Worm (Caenorhabditis elegans) whole organism, L1 larva: ENCODE results near the gene blos-2.

Experiments used
- C34B4.2 ChIP-seq: sonication (generic microtip); optimal IDR thresholded peaks from 2 replicates; lab custom pipeline; 2017; ENCODE audit warnings: mild to moderate bottlenecking, missing genetic modification characterization, missing compliant biosample characterization
- F16B12.6 ChIP-seq: fragments of 150-350 bp; optimal IDR thresholded peaks from 2 replicates; lab custom pipeline; 2014; ENCODE audit warnings: missing biosample characterization, missing genetic modification characterization
- ama-1 ChIP-seq: fragments of 150-350 bp; optimal IDR thresholded peaks from 2 replicates; lab custom pipeline; 2014
- blmp-1 ChIP-seq: fragments of 150-350 bp; optimal IDR thresholded peaks from 2 replicates; lab custom pipeline; 2014; ENCODE audit warnings: missing biosample characterization, missing genetic modification characterization
- ceh-63 ChIP-seq: fragments of 200-800 bp; sonication (Bioruptor generic); optimal IDR thresholded peaks from 2 replicates; lab custom pipeline; 2018; ENCODE audit warnings: mild to moderate bottlenecking, missing genetic modification characterization, missing compliant biosample characterization
- ceh-90 ChIP-seq: sonication (generic microtip); optimal IDR thresholded peaks from 2 replicates; lab custom pipeline; 2016; ENCODE audit warnings: missing genetic modification characterization, missing compliant biosample characterization
- ces-1 ChIP-seq: fragments of 150-350 bp; optimal IDR thresholded peaks from 2 replicates; lab custom pipeline; 2014; ENCODE audit warnings: missing biosample characterization, missing genetic modification reagents, missing genetic modification characterization
- efl-1 ChIP-seq, 4 experiments: fragments of 150-350 bp; optimal IDR thresholded peaks in 3 of 4; peaks in 1 of 4; 1 replicate in 1 of 4; 2 replicates in 3 of 4; lab custom pipeline; 2014; ENCODE audit warnings: missing biosample characterization in 2 of 4, missing genetic modification characterization in 2 of 4, missing genetic modification reagents in 2 of 4
- egl-27 ChIP-seq, 2 experiments: fragments of 150-350 bp in 1 of 2; sonication (generic microtip); optimal IDR thresholded peaks; 3 replicates each; lab custom pipeline; 2017 to 2018; ENCODE audit warnings: missing biosample characterization in 2 of 2, missing genetic modification characterization in 2 of 2, missing genetic modification reagents in 2 of 2
- elt-3 ChIP-seq, 6 experiments: fragments of 150-350 bp in 1 of 6; sonication (generic microtip); optimal IDR thresholded peaks; 2 replicates each; lab custom pipeline; 2017 to 2018; ENCODE audit warnings: missing biosample characterization in 6 of 6, missing genetic modification characterization in 6 of 6, inconsistent platforms in 1 of 6
- ets-5 ChIP-seq: fragments of 200-800 bp; sonication (Bioruptor generic); IDR thresholded peaks from 2 replicates; pipeline ENCODE4 v1.3.6; 2022; ENCODE audit warnings: missing genetic modification characterization, missing compliant biosample characterization
- fkh-4 ChIP-seq: sonication (generic microtip); optimal IDR thresholded peaks from 2 replicates; lab custom pipeline; 2016; ENCODE audit warnings: missing compliant biosample characterization, missing genetic modification characterization, borderline replicate concordance
- fkh-8 ChIP-seq: sonication (generic microtip); optimal IDR thresholded peaks from 2 replicates; lab custom pipeline; 2016; ENCODE audit warnings: mild to moderate bottlenecking, missing genetic modification characterization, missing compliant biosample characterization
- fos-1 ChIP-seq: fragments of 150-350 bp; optimal IDR thresholded peaks from 2 replicates; lab custom pipeline; 2014; ENCODE audit warnings: missing biosample characterization, missing genetic modification characterization
- hlh-4 ChIP-seq: sonication (generic microtip); optimal IDR thresholded peaks from 2 replicates; lab custom pipeline; 2016; ENCODE audit warnings: mild to moderate bottlenecking, missing genetic modification characterization, missing compliant biosample characterization
- hpl-2 ChIP-seq: fragments of 150-350 bp; optimal IDR thresholded peaks from 2 replicates; lab custom pipeline; 2014; ENCODE audit warnings: missing biosample characterization, missing genetic modification reagents, missing genetic modification characterization
- irx-1 ChIP-seq: sonication (generic microtip); optimal IDR thresholded peaks from 2 replicates; lab custom pipeline; 2016; ENCODE audit warnings: missing genetic modification characterization, missing compliant biosample characterization
- isw-1 ChIP-seq: fragments of 200-800 bp; sonication (Bioruptor generic); IDR thresholded peaks from 2 replicates; pipeline ENCODE4 v1.3.6; 2022; ENCODE audit warnings: missing genetic modification characterization, missing compliant biosample characterization
- lin-13 ChIP-seq: fragments of 150-350 bp; optimal IDR thresholded peaks from 2 replicates; lab custom pipeline; 2014; ENCODE audit warnings: missing biosample characterization, missing genetic modification reagents, missing genetic modification characterization
- lin-14 ChIP-seq: fragments of 200-800 bp; sonication (Bioruptor generic); optimal IDR thresholded peaks from 2 replicates; lab custom pipeline; 2018; ENCODE audit warnings: mild to moderate bottlenecking, missing genetic modification characterization, moderate library complexity, missing compliant biosample characterization
- lin-15B ChIP-seq: fragments of 150-350 bp; sonication (generic microtip); optimal IDR thresholded peaks from 3 replicates; lab custom pipeline; 2014; ENCODE audit warnings: missing biosample characterization, missing genetic modification characterization
- lsy-2 ChIP-seq, 2 experiments: fragments of 150-350 bp; optimal IDR thresholded peaks; 2 replicates each; lab custom pipeline; 2014; ENCODE audit warnings: missing biosample characterization in 2 of 2, missing genetic modification characterization in 2 of 2
- mef-2 ChIP-seq: fragments of 150-350 bp; optimal IDR thresholded peaks from 2 replicates; lab custom pipeline; 2014; ENCODE audit warnings: missing biosample characterization, missing genetic modification characterization
- nhr-12 ChIP-seq: sonication (generic microtip); optimal IDR thresholded peaks from 2 replicates; lab custom pipeline; 2017; ENCODE audit warnings: missing biosample characterization, missing genetic modification characterization
- nhr-20 ChIP-seq: sonication (generic microtip); optimal IDR thresholded peaks from 2 replicates; lab custom pipeline; 2016; ENCODE audit warnings: mild to moderate bottlenecking, missing genetic modification characterization, missing compliant biosample characterization
- nhr-76 ChIP-seq: sonication (generic microtip); optimal IDR thresholded peaks from 2 replicates; lab custom pipeline; 2017; ENCODE audit warnings: missing biosample characterization, missing genetic modification characterization
- nhr-77 ChIP-seq: fragments of 150-350 bp; optimal IDR thresholded peaks from 2 replicates; lab custom pipeline; 2014; ENCODE audit warnings: missing biosample characterization, missing genetic modification characterization
- nhr-84 ChIP-seq: sonication (generic microtip); optimal IDR thresholded peaks from 2 replicates; lab custom pipeline; 2017; ENCODE audit warnings: missing biosample characterization, missing genetic modification characterization
- nhr-85 ChIP-seq: sonication (generic microtip); peaks from one replicate; lab custom pipeline; 2016; ENCODE audit warnings: missing genetic modification characterization, inconsistent platforms, missing compliant biosample characterization
- nhr-90 ChIP-seq: sonication (generic microtip); optimal IDR thresholded peaks from 2 replicates; lab custom pipeline; 2016; ENCODE audit warnings: mild to moderate bottlenecking, missing genetic modification characterization, missing compliant biosample characterization; ENCODE audit not compliant: poor library complexity
- pag-3 ChIP-seq: sonication (generic microtip); optimal IDR thresholded peaks from 2 replicates; lab custom pipeline; 2017; ENCODE audit warnings: missing genetic modification characterization, mild to moderate bottlenecking, missing compliant biosample characterization, antibody characterized with exemption, borderline replicate concordance; ENCODE audit not compliant: insufficient read depth
- rnt-1 ChIP-seq: sonication (generic microtip); optimal IDR thresholded peaks from 2 replicates; lab custom pipeline; 2016; ENCODE audit warnings: mild to moderate bottlenecking, missing genetic modification characterization, moderate library complexity, missing compliant biosample characterization
- snu-23 ChIP-seq: sonication (generic microtip); optimal IDR thresholded peaks from 2 replicates; lab custom pipeline; 2016; ENCODE audit warnings: missing genetic modification characterization, missing compliant biosample characterization
- sptf-1 ChIP-seq: fragments of 150-350 bp; optimal IDR thresholded peaks from 2 replicates; lab custom pipeline; 2014; ENCODE audit warnings: missing biosample characterization, missing genetic modification characterization
- swsn-7 ChIP-seq: sonication (generic microtip); optimal IDR thresholded peaks from 2 replicates; lab custom pipeline; 2016; ENCODE audit warnings: missing genetic modification characterization, missing compliant biosample characterization
- tbx-2 ChIP-seq: sonication (generic microtip); optimal IDR thresholded peaks from 2 replicates; lab custom pipeline; 2016; ENCODE audit warnings: missing genetic modification characterization, missing compliant biosample characterization
- tlp-1 ChIP-seq: fragments of 150-350 bp; optimal IDR thresholded peaks from 2 replicates; lab custom pipeline; 2014; ENCODE audit warnings: missing biosample characterization, missing genetic modification characterization
- unc-30 ChIP-seq: sonication (generic microtip); optimal IDR thresholded peaks from 2 replicates; lab custom pipeline; 2017; ENCODE audit warnings: missing biosample characterization, missing genetic modification characterization
- unc-98 ChIP-seq: fragments of 200-800 bp; sonication (Bioruptor generic); IDR thresholded peaks from 2 replicates; pipeline ENCODE4 v1.3.6; 2022; ENCODE audit warnings: missing genetic modification characterization, missing compliant biosample characterization
- vab-15 ChIP-seq: sonication (generic microtip); optimal IDR thresholded peaks from 2 replicates; lab custom pipeline; 2017; ENCODE audit warnings: missing genotype, mild to moderate bottlenecking, missing genetic modification characterization, missing compliant biosample characterization
- xbp-1 ChIP-seq: sonication (generic microtip); optimal IDR thresholded peaks from 2 replicates; lab custom pipeline; 2016; ENCODE audit warnings: missing genetic modification characterization, missing compliant biosample characterization
- zag-1 ChIP-seq: fragments of 150-350 bp; optimal IDR thresholded peaks from 2 replicates; lab custom pipeline; 2014; ENCODE audit warnings: missing biosample characterization, missing genetic modification characterization
- zip-4 ChIP-seq: fragments of 200-800 bp; sonication (Bioruptor generic); optimal IDR thresholded peaks from 2 replicates; lab custom pipeline; 2018; ENCODE audit warnings: mild to moderate bottlenecking, missing genetic modification characterization, moderate library complexity, missing compliant biosample characterization

blos-2 gene

ce11 chrIV:6369489-6369888 lies 35.5 kb downstream of the blos-2 start (continued):
- TF ChIP-seq lsy-2 (tag; optimal IDR thresholded peaks at IDR 0.05; lab: Kevin White, UChicago): peak in 1 of 2 experiments; percentile 52
- TF ChIP-seq nhr-20 (tag; lab: Kevin White, UChicago): peak; percentile 22
- TF ChIP-seq blmp-1: no peak
- TF ChIP-seq nhr-90 (tag; lab: Kevin White, UChicago): peak; percentile 57
- TF ChIP-seq unc-30 (tag; lab: Kevin White, UChicago): no peak
- TF ChIP-seq rnt-1: peak; percentile 70
- peak; percentile 26 for TF ChIP-seq swsn-7 (tag; lab: Kevin White, UChicago)
- TF ChIP-seq xbp-1 (tag; lab: Kevin White, UChicago): peak; percentile 2
- peak; percentile 80 for TF ChIP-seq nhr-85 (tag; lab: Kevin White, UChicago)
- TF ChIP-seq ceh-90 (tag; lab: Kevin White, UChicago): peak; percentile 77

DNA sequence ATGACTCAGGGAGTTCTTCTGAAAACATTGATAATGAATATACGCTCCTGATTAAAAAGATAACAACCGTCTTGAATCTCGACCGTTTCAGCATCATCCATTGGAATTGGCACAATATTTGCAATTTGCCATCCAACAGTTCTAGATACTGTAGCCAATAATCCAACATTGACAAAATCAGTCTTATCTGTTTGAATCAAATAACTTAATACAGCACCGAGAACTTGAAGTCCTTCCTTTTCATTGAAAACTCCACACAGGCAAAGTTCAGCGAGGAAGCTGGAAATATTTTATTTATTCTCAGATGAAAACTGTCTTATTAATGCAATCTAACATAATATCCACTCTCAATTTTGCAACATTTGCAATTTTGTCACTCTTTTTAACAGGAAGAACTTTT lies 38.3 kb downstream of the blos-2 start:
- TF ChIP-seq unc-30 (tag; lab: Kevin White, UChicago) (no peak), lin-15B (tag; lab: Kevin White, UChicago) (no peak), sptf-1 (tag; lab: Kevin White, UChicago) (no peak), nhr-77 (tag; lab: Kevin White, UChicago) (no peak), vab-15 (tag; lab: Kevin White, UChicago) (no peak)

DNA sequence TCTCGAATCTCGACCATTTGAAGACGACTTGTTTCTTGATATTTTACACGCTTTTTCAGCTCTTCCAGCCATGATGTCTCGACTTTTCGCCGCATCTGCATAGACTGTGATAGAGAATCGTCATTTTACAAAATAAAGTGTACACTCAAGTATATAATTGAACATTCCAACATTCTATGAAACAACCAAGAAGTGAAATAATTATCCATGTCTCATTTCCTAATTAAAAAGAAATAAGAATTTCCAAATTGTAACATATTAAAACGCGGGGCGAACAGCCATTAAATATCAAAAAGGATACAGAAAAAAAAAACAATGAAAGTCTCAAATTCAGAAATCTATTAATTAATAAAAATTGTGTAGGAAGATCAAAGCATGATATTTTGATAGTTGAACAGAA lies 39.0 kb downstream of the blos-2 start, which contains the start of gene smg-3:
smg-3 (minus strand) TSS at position 101 of the 400 bp plus-strand sequence.
- no peak for TF ChIP-seq elt-3 (tag; optimal IDR thresholded peaks at IDR 0.05; lab: Kevin White, UChicago)
- TF ChIP-seq xbp-1 (tag; lab: Kevin White, UChicago): no peak
- no peak for TF ChIP-seq vab-15 (tag; lab: Kevin White, UChicago)
- no peak for TF ChIP-seq zip-4 (GFP tag; lab: Kevin White, UChicago)
- no peak for TF ChIP-seq fkh-8
- no peak for TF ChIP-seq ces-1 (GFP tag; lab: Kevin White, UChicago)
- no peak for TF ChIP-seq hpl-2 (GFP tag; lab: Kevin White, UChicago)
- no peak for TF ChIP-seq hlh-4
- no peak for TF ChIP-seq snu-23 (GFP tag; lab: Kevin White, UChicago)
- no peak for TF ChIP-seq irx-1 (tag; lab: Kevin White, UChicago)
- TF ChIP-seq lin-13: no peak
- TF ChIP-seq nhr-76: no peak
- no peak for TF ChIP-seq egl-27 (tag; optimal IDR thresholded peaks at IDR 0.05; lab: Kevin White, UChicago)
- no peak for TF ChIP-seq pag-3 (tag; lab: Kevin White, UChicago)
- no peak for TF ChIP-seq lin-15B (tag; lab: Kevin White, UChicago)
- no peak for TF ChIP-seq tlp-1 (tag; lab: Kevin White, UChicago)
- no peak for TF ChIP-seq ama-1 (lab: Kevin White, UChicago)
- no peak for TF ChIP-seq nhr-12
- TF ChIP-seq efl-1 (optimal IDR thresholded peaks at IDR 0.05; lab: Kevin White, UChicago): no peak
- TF ChIP-seq efl-1 (GFP tag; optimal IDR thresholded peaks at IDR 0.05 in 1 of 2; lab: Kevin White, UChicago): no peak

DNA sequence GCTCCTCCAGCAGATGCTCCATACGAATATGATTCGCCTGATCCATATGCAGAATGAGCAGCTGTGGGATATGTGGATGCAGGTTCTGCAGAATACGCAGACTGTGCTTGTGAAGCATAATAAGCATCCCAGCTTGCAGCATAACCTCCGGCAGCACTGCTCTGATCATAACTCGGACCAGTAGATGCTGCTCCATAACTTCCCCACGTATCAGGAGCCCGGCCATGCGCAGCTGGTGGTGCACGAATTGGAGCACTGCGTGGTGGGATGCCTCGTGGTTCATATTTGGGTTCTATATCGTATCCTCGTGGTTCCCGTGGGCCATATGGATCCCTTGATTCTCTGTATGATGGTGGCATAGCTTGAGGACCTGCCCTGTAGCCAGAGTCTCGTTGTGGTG lies 39.7 kb downstream of the blos-2 start:
- no peak for TF ChIP-seq efl-1 (optimal IDR thresholded peaks at IDR 0.05; lab: Kevin White, UChicago)
- peak in 1 of 2 experiments; percentile 8 for TF ChIP-seq efl-1 (GFP tag; optimal IDR thresholded peaks at IDR 0.05 in 1 of 2; lab: Kevin White, UChicago)
- no peak for TF ChIP-seq nhr-20 (tag; lab: Kevin White, UChicago)

- TF ChIP-seq blmp-1: no peak
- no peak for TF ChIP-seq C34B4.2 (tag; lab: Kevin White, UChicago)
- peak; percentile 77 for TF ChIP-seq lin-14 (GFP tag; lab: Kevin White, UChicago)
- TF ChIP-seq ces-1 (GFP tag; lab: Kevin White, UChicago): no peak
- TF ChIP-seq ceh-63 (GFP tag; lab: Kevin White, UChicago): no peak
- no peak for TF ChIP-seq zag-1 (tag; lab: Kevin White, UChicago)
- no peak for TF ChIP-seq fkh-4 (tag; lab: Kevin White, UChicago)
- TF ChIP-seq ets-5: no peak
- TF ChIP-seq hlh-4: no peak
- TF ChIP-seq fos-1 (tag; lab: Kevin White, UChicago): peak; percentile 14
- TF ChIP-seq efl-1 (optimal IDR thresholded peaks at IDR 0.05; lab: Kevin White, UChicago): peak; percentile 87
- TF ChIP-seq efl-1 (GFP tag; optimal IDR thresholded peaks at IDR 0.05 in 1 of 2; lab: Kevin White, UChicago): peak; percentile 83 to 98
- peak; percentile 76 for TF ChIP-seq tbx-2 (tag; lab: Kevin White, UChicago)
- TF ChIP-seq mef-2 (tag; lab: Kevin White, UChicago): no peak
- no peak for TF ChIP-seq tlp-1 (tag; lab: Kevin White, UChicago)
- peak; percentile 95 for TF ChIP-seq F16B12.6 (tag; lab: Kevin White, UChicago)
- peak; percentile 82 for TF ChIP-seq rnt-1
- peak; percentile 61 for TF ChIP-seq isw-1
- TF ChIP-seq nhr-20 (tag; lab: Kevin White, UChicago): peak; percentile 78
- no peak for TF ChIP-seq unc-98
- no peak for TF ChIP-seq nhr-84 (tag; lab: Kevin White, UChicago)
Observed at ce11 chrIV:6376473-6377115, 42.6 kb downstream of the blos-2 start, which contains the start of the genes hrpf-2 and bli-6. Gene hrpf-2, minus strand, starts transcription at chrIV:6376523. Gene bli-6, plus strand, starts transcription at chrIV:6377065.
